Worm (Caenorhabditis elegans): ENCODE results near the gene dyc-1.

DNA sequence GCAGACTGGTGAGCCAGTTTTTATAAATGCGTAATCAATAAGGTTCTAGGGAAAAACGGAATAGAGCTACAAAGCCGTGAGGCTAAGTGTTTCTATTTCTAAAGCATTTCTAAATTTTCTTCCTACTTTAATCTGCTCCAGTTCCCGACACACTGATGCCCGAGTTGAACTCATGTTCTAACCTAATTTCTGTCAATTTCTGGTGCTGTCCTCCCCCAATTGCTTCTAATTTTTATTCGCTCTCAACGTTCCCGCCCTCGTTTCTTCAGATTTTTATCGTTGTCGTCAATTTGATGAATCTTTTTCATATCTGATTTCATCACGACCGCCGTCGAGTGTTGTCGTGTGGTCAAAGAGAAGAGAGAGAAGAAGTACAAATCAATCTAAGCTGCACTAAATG lies 19.5 kb upstream of the dyc-1 start:
- TF ChIP-seq nhr-28 (tag; optimal IDR thresholded peaks at IDR 0.05) (no peak), zag-1 (tag; optimal IDR thresholded peaks at IDR 0.05) (no peak), fkh-10 (GFP tag; optimal IDR thresholded peaks at IDR 0.05) (no peak), nhr-76 (tag; optimal IDR thresholded peaks at IDR 0.05) (no peak), ceh-9 (tag; optimal IDR thresholded peaks at IDR 0.05) (no peak), nhr-67 (tag; optimal IDR thresholded peaks at IDR 0.05) (no peak), lin-15B (tag; optimal IDR thresholded peaks at IDR 0.05) (no peak), pqm-1 (tag; optimal IDR thresholded peaks at IDR 0.05) (no peak), snpc-4 (tag; optimal IDR thresholded peaks at IDR 0.05) (no peak)
